Fruit fly (Drosophila melanogaster) whole organism, adult: ENCODE measurements around the gene CG8066.

Experiments used
- CG14711 ChIP-seq: fragments of 200-800 bp; sonication (Bioruptor generic); optimal IDR thresholded peaks from 2 replicates; lab custom pipeline; 2018; ENCODE audit warnings: missing biosample characterization, mild to moderate bottlenecking, missing genetic modification characterization, moderate library complexity
- CG1620 ChIP-seq: fragments of 200-800 bp; sonication (Bioruptor generic); optimal IDR thresholded peaks from 2 replicates; lab custom pipeline; 2016; ENCODE audit warnings: missing biosample characterization, missing genetic modification characterization
- CG33017 ChIP-seq: fragments of 200-800 bp; sonication (Bioruptor generic); optimal IDR thresholded peaks from 2 replicates; lab custom pipeline; 2018; ENCODE audit warnings: missing biosample characterization, mild to moderate bottlenecking, missing genetic modification characterization, moderate library complexity
- CG7101 ChIP-seq: fragments of 200-800 bp; sonication (Bioruptor generic); optimal IDR thresholded peaks from 2 replicates; lab custom pipeline; 2018; ENCODE audit warnings: missing biosample characterization, mild to moderate bottlenecking, missing genetic modification characterization, moderate library complexity
- cnc ChIP-seq, 2 experiments: fragments of >200 bp; optimal IDR thresholded peaks; 2 replicates each; lab custom pipeline; 2017
- kay ChIP-seq: fragments of 200-800 bp; sonication (Bioruptor generic); peaks from one replicate; lab custom pipeline; 2016; ENCODE audit warnings: missing biosample characterization, missing genetic modification characterization, borderline replicate concordance
- ovo ChIP-seq: fragments of 200-800 bp; sonication (Bioruptor generic); optimal IDR thresholded peaks from 2 replicates; lab custom pipeline; 2016; ENCODE audit warnings: missing biosample characterization, missing genetic modification characterization
- pad ChIP-seq: fragments of 200-800 bp; sonication (Bioruptor generic); optimal IDR thresholded peaks from 3 replicates; lab custom pipeline; 2017; ENCODE audit warnings: missing biosample characterization, missing genetic modification characterization, mild to moderate bottlenecking, moderate library complexity, missing genetic modification reagents
- toe ChIP-seq: fragments of 200-800 bp; sonication (Bioruptor generic); optimal IDR thresholded peaks from 2 replicates; lab custom pipeline; 2016; ENCODE audit warnings: missing biosample characterization, missing genetic modification characterization

DNA sequence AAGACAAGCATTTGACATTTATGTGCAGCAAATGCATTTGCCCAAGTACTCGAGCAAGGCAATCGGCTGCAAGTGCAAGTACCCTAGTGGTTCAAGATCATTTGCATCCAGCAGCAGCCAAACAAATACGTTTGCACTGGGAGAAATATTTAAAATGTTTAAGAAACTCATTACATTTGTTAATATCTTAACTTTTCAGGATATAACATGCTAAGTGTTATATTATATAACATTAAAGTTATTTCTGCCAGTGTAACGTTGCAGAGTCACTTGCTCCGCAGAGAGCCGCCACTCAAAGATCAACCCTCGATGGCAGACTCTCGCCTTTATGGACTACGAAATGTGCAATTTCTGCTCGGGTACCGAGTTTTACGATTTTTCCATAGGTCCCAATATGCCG is 20.8 kb upstream of the CG8066 start:
- TF ChIP-seq toe (GFP tag; lab: Kevin White, UChicago) (no peak), CG14711 (tag; lab: Kevin White, UChicago) (no peak), CG33017 (tag; lab: Kevin White, UChicago) (no peak), CG1620 (no peak), CG7101 (tag; lab: Kevin White, UChicago) (no peak), pad (GFP tag; lab: Kevin White, UChicago) (no peak), cnc (optimal IDR thresholded peaks at IDR 0.05; lab: Kevin White, UChicago) (no peak), ovo (GFP tag; lab: Kevin White, UChicago) (no peak), kay (GFP tag; lab: Kevin White, UChicago) (no peak)
